Worm (Caenorhabditis elegans): ENCODE data around the gene F59F3.6.

DNA sequence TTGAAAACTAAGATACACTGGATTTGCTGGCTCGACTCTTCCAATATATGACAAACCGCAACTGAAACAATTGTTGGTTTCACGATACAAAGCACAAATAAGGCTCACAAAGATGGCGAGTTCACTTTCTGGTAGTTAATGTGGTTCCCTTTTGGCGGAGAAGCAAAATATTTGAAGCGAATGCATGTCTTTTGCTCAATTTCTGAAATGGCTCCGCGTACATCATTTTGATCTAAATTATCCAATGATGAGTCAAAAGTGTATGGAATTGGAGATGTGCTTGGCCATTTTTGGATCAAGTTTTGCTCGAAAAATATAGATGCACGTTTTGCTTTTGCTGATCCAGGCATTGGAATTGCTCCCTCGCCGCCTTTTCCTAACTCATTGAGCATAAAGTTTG, 37.4 kb downstream of the F59F3.6 start:
- no peak for TF ChIP-seq unc-62 (GFP tag; optimal IDR thresholded peaks at IDR 0.05)
- no peak for TF ChIP-seq skn-1 (tag; optimal IDR thresholded peaks at IDR 0.05)
- no peak for TF ChIP-seq elt-2 (tag; optimal IDR thresholded peaks at IDR 0.05)
- no peak for TF ChIP-seq mdl-1 (tag; optimal IDR thresholded peaks at IDR 0.05)
- TF ChIP-seq egl-27 (tag; optimal IDR thresholded peaks at IDR 0.05) = no peak
- TF ChIP-seq ceh-8 (GFP tag; optimal IDR thresholded peaks at IDR 0.05) = no peak
- no peak for TF ChIP-seq tbx-2 (tag; optimal IDR thresholded peaks at IDR 0.05)
- TF ChIP-seq pqm-1 (tag; optimal IDR thresholded peaks at IDR 0.05) = no peak
- TF ChIP-seq sptf-1 (tag; optimal IDR thresholded peaks at IDR 0.05) = no peak
- no peak for TF ChIP-seq nhr-237 (tag; optimal IDR thresholded peaks at IDR 0.05)
- no peak for TF ChIP-seq tlp-1 (tag; optimal IDR thresholded peaks at IDR 0.05)
- TF ChIP-seq nhr-11 (tag; optimal IDR thresholded peaks at IDR 0.05) = no peak

Data from whole organism, L1 larva.